Worm (Caenorhabditis elegans): ENCODE measurements around the gene nspe-1.

Gene nspe-1

ce11 chrII:12603667-12604621 lies 16.7 kb downstream of the nspe-1 start, which contains the start of the genes ceh-100 and lips-15 (continued):
- TF ChIP-seq ceh-91 (GFP tag; IDR thresholded peaks at IDR 0.05) (0 out of 2 replicates have a peak, but pooled peaks have one; percentile 17), ztf-26 (tag; optimal IDR thresholded peaks at IDR 0.05) (no peak), mes-4 (tag; optimal IDR thresholded peaks at IDR 0.05) (no peak), lin-54 (GFP tag; optimal IDR thresholded peaks at IDR 0.05) (peak; percentile 27), pbrm-1 (GFP tag; IDR thresholded peaks at IDR 0.05) (no peak), ztf-22 (GFP tag; optimal IDR thresholded peaks at IDR 0.05) (no peak), mxl-1 (tag; optimal IDR thresholded peaks at IDR 0.05) (no peak), snpc-3.4 (tag; optimal IDR thresholded peaks at IDR 0.05) (no peak), nhr-80 (tag; optimal IDR thresholded peaks at IDR 0.05) (no peak), madf-6 (GFP tag; IDR thresholded peaks at IDR 0.05) (no peak), ztf-3 (GFP tag; optimal IDR thresholded peaks at IDR 0.05) (no peak), lsl-1 (GFP tag; optimal IDR thresholded peaks at IDR 0.05) (peak; percentile 84), ets-4 (GFP tag; optimal IDR thresholded peaks at IDR 0.05) (no peak), pha-4 (tag; optimal IDR thresholded peaks at IDR 0.05) (no peak), snpc-4 (GFP tag; optimal IDR thresholded peaks at IDR 0.05) (no peak), snpc-4 (tag; optimal IDR thresholded peaks at IDR 0.05) (no peak), madf-8 (GFP tag; conservative IDR thresholded peaks at IDR 0.05) (0 out of 2 replicates have a peak, but pooled peaks have one; percentile 12), lir-1 (GFP tag; conservative IDR thresholded peaks at IDR 0.05) (no peak), attf-3 (GFP tag; conservative IDR thresholded peaks at IDR 0.05) (no peak), madf-10 (tag; optimal IDR thresholded peaks at IDR 0.05) (no peak), lag-1 (GFP tag; IDR thresholded peaks at IDR 0.05) (no peak), ztf-25 (GFP tag; IDR thresholded peaks at IDR 0.05) (no peak), F33H1.4 (GFP tag; IDR thresholded peaks at IDR 0.05) (peak; percentile 80), sdz-38 (tag; optimal IDR thresholded peaks at IDR 0.05) (no peak), sptf-2 (GFP tag; optimal IDR thresholded peaks at IDR 0.05) (no peak), F22D6.2 (tag; optimal IDR thresholded peaks at IDR 0.05) (no peak), mcd-1 (GFP tag; IDR thresholded peaks at IDR 0.05) (peak; percentile 13; the same call in 1 of the 2 replicates), nhr-120 (GFP tag; IDR thresholded peaks at IDR 0.05) (no peak), bed-2 (GFP tag; IDR thresholded peaks at IDR 0.05) (no peak), efl-1 (GFP tag; optimal IDR thresholded peaks at IDR 0.05) (peak; percentile 28), egrh-3 (GFP tag; IDR thresholded peaks at IDR 0.05) (no peak), xnd-1 (tag; optimal IDR thresholded peaks at IDR 0.05) (peak; percentile 72), rcor-1 (GFP tag; IDR thresholded peaks at IDR 0.05) (no peak), ZK185.1 (tag; optimal IDR thresholded peaks at IDR 0.05; ENCODE audit: poor library complexity, severe bottlenecking) (no peak), K12H6.12 (tag; optimal IDR thresholded peaks at IDR 0.05) (no peak), C06A6.2 (GFP tag; conservative IDR thresholded peaks at IDR 0.05) (no peak), him-1 (tag; optimal IDR thresholded peaks at IDR 0.05) (no peak), K11D2.4 (GFP tag; IDR thresholded peaks at IDR 0.05) (no peak), hmg-1.2 (GFP tag; IDR thresholded peaks at IDR 0.05) (peak; percentile 96), nfyb-1 (GFP tag; IDR thresholded peaks at IDR 0.05) (no peak), athp-1 (tag; optimal IDR thresholded peaks at IDR 0.05) (no peak), tbx-9 (tag; optimal IDR thresholded peaks at IDR 0.05; ENCODE audit: borderline replicate concordance) (no peak), B0261.1 (tag; optimal IDR thresholded peaks at IDR 0.05) (no peak), D2030.7 (GFP tag; IDR thresholded peaks at IDR 0.05) (peak; percentile 46; the same call in 1 of the 2 replicates), B0336.3 (GFP tag; IDR thresholded peaks at IDR 0.05) (no peak), nhr-90 (tag; optimal IDR thresholded peaks at IDR 0.05) (no peak), mel-28 (tag; optimal IDR thresholded peaks at IDR 0.05; ENCODE audit: borderline replicate concordance) (no peak), Y53G8AR.9 (GFP tag; conservative IDR thresholded peaks at IDR 0.05) (no peak)

All from whole organism, young adult.